Worm (Caenorhabditis elegans) whole organism, L2 larva: ENCODE measurements around the gene nlp-71.

Source experiments
- C34F6.9 ChIP-seq: fragments of 150-350 bp; optimal IDR thresholded peaks from 2 replicates; lab custom pipeline; 2014; ENCODE audit warnings: missing biosample characterization, missing genetic modification characterization
- F13H6.1 ChIP-seq: sonication (generic microtip); optimal IDR thresholded peaks from 2 replicates; lab custom pipeline; 2016; ENCODE audit warnings: missing genetic modification characterization, missing compliant biosample characterization
- alr-1 ChIP-seq: fragments of 150-350 bp; optimal IDR thresholded peaks from 2 replicates; lab custom pipeline; 2014; ENCODE audit warnings: missing biosample characterization, missing genetic modification characterization
- aly-2 ChIP-seq: fragments of 150-350 bp; optimal IDR thresholded peaks from 2 replicates; lab custom pipeline; 2014; ENCODE audit warnings: missing biosample characterization, missing genetic modification characterization
- ceh-82 ChIP-seq: fragments of 150-350 bp; optimal IDR thresholded peaks from 2 replicates; lab custom pipeline; 2014; ENCODE audit warnings: missing biosample characterization, missing genetic modification characterization
- crh-2 ChIP-seq: sonication (generic microtip); optimal IDR thresholded peaks from 2 replicates; lab custom pipeline; 2017; ENCODE audit warnings: missing biosample characterization, missing genetic modification characterization
- egl-27 ChIP-seq: sonication (generic microtip); optimal IDR thresholded peaks from 3 replicates; lab custom pipeline; 2017; ENCODE audit warnings: missing biosample characterization, missing genetic modification reagents, missing genetic modification characterization
- elt-3 ChIP-seq: sonication (generic microtip); optimal IDR thresholded peaks from 2 replicates; lab custom pipeline; 2017; ENCODE audit warnings: missing biosample characterization, missing genetic modification characterization
- fos-1 ChIP-seq: fragments of 150-350 bp; optimal IDR thresholded peaks from 2 replicates; lab custom pipeline; 2014; ENCODE audit warnings: missing biosample characterization, missing genetic modification characterization
- gmeb-1 ChIP-seq: fragments of 150-350 bp; optimal IDR thresholded peaks from 2 replicates; lab custom pipeline; 2014; ENCODE audit warnings: missing biosample characterization, missing genetic modification characterization
- lin-11 ChIP-seq: fragments of 150-350 bp; sonication (generic microtip); optimal IDR thresholded peaks from 2 replicates; lab custom pipeline; 2014; ENCODE audit warnings: missing biosample characterization, missing genetic modification characterization, inconsistent platforms, mixed read lengths
- lin-13 ChIP-seq: fragments of 150-350 bp; optimal IDR thresholded peaks from 2 replicates; lab custom pipeline; 2014; ENCODE audit warnings: missing biosample characterization, missing genetic modification reagents, missing genetic modification characterization
- lin-39 ChIP-seq: fragments of 150-350 bp; optimal IDR thresholded peaks from 2 replicates; lab custom pipeline; 2014; ENCODE audit warnings: missing biosample characterization, missing genetic modification reagents, missing genetic modification characterization
- mab-5 ChIP-seq: fragments of 150-350 bp; optimal IDR thresholded peaks from 2 replicates; lab custom pipeline; 2014; ENCODE audit warnings: missing biosample characterization, missing genetic modification characterization
- mdl-1 ChIP-seq, 2 experiments: fragments of 150-350 bp in 1 of 2; sonication (generic microtip) in 1 of 2; optimal IDR thresholded peaks; 2 replicates each; lab custom pipeline; 2017; ENCODE audit warnings: missing biosample characterization in 2 of 2, missing genetic modification characterization in 2 of 2
- nhr-10 ChIP-seq: sonication (generic microtip); optimal IDR thresholded peaks from 2 replicates; lab custom pipeline; 2017; ENCODE audit warnings: missing biosample characterization, missing genetic modification characterization
- nhr-11 ChIP-seq: fragments of 150-350 bp; optimal IDR thresholded peaks from 2 replicates; lab custom pipeline; 2014; ENCODE audit warnings: missing biosample characterization, missing genetic modification characterization
- nhr-12 ChIP-seq: fragments of 150-350 bp; optimal IDR thresholded peaks from 2 replicates; lab custom pipeline; 2014; ENCODE audit warnings: missing biosample characterization, missing genetic modification characterization
- nhr-129 ChIP-seq: fragments of 150-350 bp; optimal IDR thresholded peaks from 2 replicates; lab custom pipeline; 2014; ENCODE audit warnings: missing biosample characterization, missing genetic modification characterization
- nhr-21 ChIP-seq: fragments of 150-350 bp; optimal IDR thresholded peaks from 2 replicates; lab custom pipeline; 2014; ENCODE audit warnings: missing biosample characterization, missing genetic modification characterization
- nhr-23 ChIP-seq: fragments of 150-350 bp; optimal IDR thresholded peaks from 2 replicates; lab custom pipeline; 2014; ENCODE audit warnings: missing biosample characterization, missing genetic modification reagents, missing genetic modification characterization
- nhr-237 ChIP-seq: fragments of 150-350 bp; optimal IDR thresholded peaks from 2 replicates; lab custom pipeline; 2014; ENCODE audit warnings: missing biosample characterization, missing genetic modification characterization
- nhr-25 ChIP-seq: fragments of 150-350 bp; sonication (generic microtip); optimal IDR thresholded peaks from 3 replicates; lab custom pipeline; 2014; ENCODE audit warnings: missing biosample characterization, missing genetic modification characterization
- nhr-6 ChIP-seq: fragments of 150-350 bp; optimal IDR thresholded peaks from 2 replicates; lab custom pipeline; 2014; ENCODE audit warnings: missing biosample characterization, missing genetic modification characterization
- sem-4 ChIP-seq: fragments of 150-350 bp; optimal IDR thresholded peaks from 2 replicates; lab custom pipeline; 2014; ENCODE audit warnings: missing biosample characterization, missing genetic modification reagents, missing genetic modification characterization
- skn-1 ChIP-seq: sonication (generic microtip); optimal IDR thresholded peaks from 2 replicates; lab custom pipeline; 2017; ENCODE audit warnings: missing biosample characterization, missing genetic modification characterization
- sma-9 ChIP-seq, 2 experiments: fragments of 150-350 bp in 1 of 2; sonication (generic microtip) in 1 of 2; optimal IDR thresholded peaks; 2 replicates each; lab custom pipeline; 2014 to 2016; ENCODE audit warnings: missing genetic modification characterization in 2 of 2, mild to moderate bottlenecking in 1 of 2, missing biosample characterization in 1 of 2, missing compliant biosample characterization in 1 of 2, missing genetic modification reagents in 1 of 2, moderate library complexity in 1 of 2
- snpc-4 ChIP-seq: fragments of 150-350 bp; optimal IDR thresholded peaks from 2 replicates; lab custom pipeline; 2014; ENCODE audit warnings: missing biosample characterization, missing genetic modification characterization
- unc-55 ChIP-seq: fragments of 150-350 bp; sonication (generic microtip); optimal IDR thresholded peaks from 3 replicates; lab custom pipeline; 2014; ENCODE audit warnings: missing biosample characterization, missing genetic modification reagents, missing genetic modification characterization
- unc-62 ChIP-seq: fragments of 150-350 bp; optimal IDR thresholded peaks from 2 replicates; lab custom pipeline; 2014; ENCODE audit warnings: missing biosample characterization, missing genetic modification reagents, missing genetic modification characterization
- ztf-1 ChIP-seq: fragments of 200-800 bp; sonication (Bioruptor generic); conservative IDR thresholded peaks from 2 replicates; pipeline ENCODE4 v1.3.6; 2022; ENCODE audit warnings: missing genetic modification characterization, missing compliant biosample characterization
- ztf-11 ChIP-seq: sonication (generic microtip); optimal IDR thresholded peaks from 2 replicates; lab custom pipeline; 2017; ENCODE audit warnings: missing biosample characterization, missing genetic modification characterization

nlp-71 gene

ce11 chrIV:6432375-6432774 lies 19.0 kb upstream of the nlp-71 start:
- TF ChIP-seq nhr-6 (tag; lab: Kevin White, UChicago) (no peak), aly-2 (tag; lab: Kevin White, UChicago) (no peak), fos-1 (peak; percentile 52), nhr-11 (no peak), lin-11 (tag; lab: Kevin White, UChicago) (no peak)

- TF ChIP-seq unc-62 (GFP tag; lab: Kevin White, UChicago) (no peak), gmeb-1 (tag; lab: Kevin White, UChicago) (no peak), lin-39 (tag; lab: Kevin White, UChicago) (no peak)
Measured at ce11 chrIV:6431582-6431981, 18.2 kb upstream of the nlp-71 start, which contains the start of gene acp-7. TSS of gene acp-7 (minus strand) at chrIV:6431682.

- TF ChIP-seq nhr-23 (no peak), C34F6.9 (tag; lab: Kevin White, UChicago) (no peak), nhr-12 (no peak), nhr-21 (no peak), sem-4 (tag; lab: Kevin White, UChicago) (no peak), sma-9 (GFP tag; optimal IDR thresholded peaks at IDR 0.05; lab: Kevin White, UChicago) (peak; percentile 29), sma-9 (tag; optimal IDR thresholded peaks at IDR 0.05; lab: Kevin White, UChicago) (no peak), F13H6.1 (no peak), nhr-25 (peak; percentile 58), unc-55 (GFP tag; lab: Kevin White, UChicago) (peak; percentile 57)
Measured at ce11 chrIV:6427223-6427622, 13.8 kb upstream of the nlp-71 start.

- TF ChIP-seq lin-11 (tag; lab: Kevin White, UChicago) (no peak), snpc-4 (tag; lab: Kevin White, UChicago) (no peak), nhr-129 (tag; lab: Kevin White, UChicago) (no peak)
Measured at ce11 chrIV:6426089-6426715, 12.8 kb upstream of the nlp-71 start, which contains the start of gene acp-6. TSS of gene acp-6 (minus strand) at chrIV:6426139.

- TF ChIP-seq ztf-1 (GFP tag; lab: Robert Waterston, UW), result no peak
- TF ChIP-seq lin-13 (GFP tag; lab: Kevin White, UChicago), result no peak
- TF ChIP-seq nhr-10 (tag; lab: Kevin White, UChicago), result no peak
- TF ChIP-seq elt-3 (tag; lab: Kevin White, UChicago), result no peak
- TF ChIP-seq egl-27 (tag; lab: Kevin White, UChicago), result no peak
- no peak for TF ChIP-seq crh-2 (tag; lab: Kevin White, UChicago)
- TF ChIP-seq, all 48 proteins: peak for 0
Measured at ce11 chrIV:6421183-6421635, 7.8 kb upstream of the nlp-71 start, which contains the start of gene puf-11. TSS of gene puf-11 (plus strand) at chrIV:6421585.

ce11 chrIV:6419031-6419582 lies 5.7 kb upstream of the nlp-71 start, which contains the start of the genes Y73B6BL.23 and htp-2:
TSS of gene Y73B6BL.23 (minus strand) at chrIV:6419081.
TSS of gene htp-2 (plus strand) at chrIV:6419522.
- TF ChIP-seq aly-2 (tag; lab: Kevin White, UChicago), result no peak
- no peak for TF ChIP-seq nhr-237 (tag; lab: Kevin White, UChicago)
- TF ChIP-seq egl-27 (tag; lab: Kevin White, UChicago), result no peak
- no peak for TF ChIP-seq alr-1 (tag; lab: Kevin White, UChicago)
- TF ChIP-seq nhr-25, result no peak
- TF ChIP-seq ceh-82, result no peak
- no peak for TF ChIP-seq mab-5
- TF ChIP-seq mdl-1 (tag; optimal IDR thresholded peaks at IDR 0.05; lab: Kevin White, UChicago), result no peak
- TF ChIP-seq ztf-11 (tag; lab: Kevin White, UChicago), result no peak
- TF ChIP-seq skn-1 (tag; lab: Kevin White, UChicago), result no peak
